Worm (Caenorhabditis elegans) whole organism, L4 larva: ENCODE data around the gene taf-8.
A peak's percentile ranks its signal among the peaks of the same experiment; 100 is the strongest.

Experiments used
- D1046.2 ChIP-seq: fragments of 200-800 bp; sonication (Bioruptor generic); IDR thresholded peaks from 2 replicates; pipeline ENCODE4 v1.3.6; 2022; ENCODE audit warnings: missing genetic modification characterization, missing compliant biosample characterization
- F26F4.8 ChIP-seq: fragments of 200-800 bp; sonication (Bioruptor generic); conservative IDR thresholded peaks from 2 replicates; pipeline ENCODE4 v1.3.6; 2022; ENCODE audit warnings: missing genetic modification characterization, missing compliant biosample characterization
- F37D6.2 ChIP-seq: sonication (generic microtip); optimal IDR thresholded peaks from 2 replicates; lab custom pipeline; 2016; ENCODE audit warnings: mild to moderate bottlenecking, missing genetic modification characterization, missing compliant biosample characterization
- F44E2.7 ChIP-seq: fragments of 200-800 bp; sonication (Bioruptor generic); IDR thresholded peaks from 2 replicates; pipeline ENCODE4 v2.1.2; 2022; ENCODE audit warnings: missing genetic modification characterization, missing compliant biosample characterization
- T20F7.1 ChIP-seq: fragments of 200-800 bp; sonication (Bioruptor generic); optimal IDR thresholded peaks from 2 replicates; lab custom pipeline; 2018; ENCODE audit warnings: mild to moderate bottlenecking, missing genetic modification characterization, missing compliant biosample characterization
- T26A8.4 ChIP-seq: fragments of 200-800 bp; sonication (Bioruptor generic); IDR thresholded peaks from 2 replicates; pipeline ENCODE4 v1.3.6; 2022; ENCODE audit warnings: missing genetic modification characterization, missing compliant biosample characterization
- ZK546.5 ChIP-seq, 2 experiments: sonication (generic microtip); optimal IDR thresholded peaks; 2 replicates each; lab custom pipeline; 2017; ENCODE audit warnings: missing biosample characterization in 2 of 2, missing genetic modification characterization in 2 of 2
- ama-1 ChIP-seq: fragments of 150-350 bp; optimal IDR thresholded peaks from 2 replicates; lab custom pipeline; 2014; ENCODE audit warnings: inconsistent platforms, mixed read lengths
- arid-1 ChIP-seq: fragments of 200-800 bp; sonication (Bioruptor generic); conservative IDR thresholded peaks from 2 replicates; pipeline ENCODE4 v1.3.6; 2022; ENCODE audit warnings: missing genetic modification reagents, missing genetic modification characterization, missing compliant biosample characterization
- ceh-20 ChIP-seq: fragments of 200-800 bp; sonication (Bioruptor generic); IDR thresholded peaks from 2 replicates; pipeline ENCODE4 v1.3.6; 2022; ENCODE audit warnings: missing genetic modification reagents, missing genetic modification characterization, missing compliant biosample characterization
- ceh-44 ChIP-seq: fragments of 200-800 bp; sonication (Bioruptor generic); IDR thresholded peaks from 2 replicates; pipeline ENCODE4 v1.3.6; 2022; ENCODE audit warnings: missing genetic modification reagents, missing genetic modification characterization, missing compliant biosample characterization
- ctbp-1 ChIP-seq: fragments of 200-800 bp; sonication (Bioruptor generic); IDR thresholded peaks from 2 replicates; pipeline ENCODE4 v1.3.6; 2022; ENCODE audit warnings: missing genetic modification reagents, missing genetic modification characterization, missing compliant biosample characterization
- daf-16 ChIP-seq, 3 experiments: sonication (generic microtip); optimal IDR thresholded peaks; 2 replicates each; lab custom pipeline; 2016 to 2017; ENCODE audit warnings: missing genetic modification characterization in 3 of 3, missing genetic modification reagents in 3 of 3, mild to moderate bottlenecking in 2 of 3, missing compliant biosample characterization in 2 of 3, missing biosample characterization in 1 of 3, moderate library complexity in 1 of 3
- daf-19 ChIP-seq: fragments of 200-800 bp; sonication (Bioruptor generic); conservative IDR thresholded peaks from 2 replicates; pipeline ENCODE4 v1.3.6; 2022; ENCODE audit warnings: missing genetic modification characterization, missing compliant biosample characterization
- dmd-6 ChIP-seq: fragments of 200-800 bp; sonication (Bioruptor generic); IDR thresholded peaks from 2 replicates; pipeline ENCODE4 v1.3.6; 2022; ENCODE audit warnings: missing genetic modification reagents, missing genetic modification characterization, missing compliant biosample characterization
- dmd-8 ChIP-seq: fragments of 200-800 bp; sonication (Bioruptor generic); IDR thresholded peaks from 2 replicates; pipeline ENCODE4 v1.3.6; 2022; ENCODE audit warnings: missing genetic modification characterization, missing compliant biosample characterization
- dve-1 ChIP-seq: sonication (generic microtip); optimal IDR thresholded peaks from 2 replicates; lab custom pipeline; 2017; ENCODE audit warnings: antibody characterized with exemption, mild to moderate bottlenecking, missing genetic modification characterization, missing compliant biosample characterization; ENCODE audit not compliant: insufficient read depth
- fkh-10 ChIP-seq: fragments of 150-350 bp; optimal IDR thresholded peaks from 2 replicates; lab custom pipeline; 2014; ENCODE audit warnings: missing biosample characterization, missing genetic modification reagents, missing genetic modification characterization
- fos-1 ChIP-seq: fragments of 150-350 bp; optimal IDR thresholded peaks from 2 replicates; lab custom pipeline; 2014; ENCODE audit warnings: missing biosample characterization, missing genetic modification characterization
- hif-1 ChIP-seq, 2 experiments: sonication (generic microtip); optimal IDR thresholded peaks; 2 replicates each; lab custom pipeline; 2016 to 2017; ENCODE audit warnings: missing compliant biosample characterization in 2 of 2, missing genetic modification characterization in 2 of 2, missing genetic modification reagents in 2 of 2, missing genotype in 2 of 2, mild to moderate bottlenecking in 1 of 2
- hlh-11 ChIP-seq: fragments of 200-800 bp; sonication (Bioruptor generic); optimal IDR thresholded peaks from 2 replicates; lab custom pipeline; 2018; ENCODE audit warnings: mild to moderate bottlenecking, missing genetic modification characterization, missing compliant biosample characterization
- hmg-1.1 ChIP-seq: fragments of 200-800 bp; sonication (Bioruptor generic); IDR thresholded peaks from 2 replicates; pipeline ENCODE4 v1.3.6; 2022; ENCODE audit warnings: missing genetic modification reagents, missing genetic modification characterization, missing compliant biosample characterization
- lim-7 ChIP-seq: fragments of 200-800 bp; sonication (Bioruptor generic); IDR thresholded peaks from 2 replicates; pipeline ENCODE4 v1.3.6; 2022; ENCODE audit warnings: missing genetic modification characterization, missing compliant biosample characterization
- lin-1 ChIP-seq: fragments of 200-800 bp; sonication (Bioruptor generic); IDR thresholded peaks from 2 replicates; pipeline ENCODE4 v1.3.6; 2022; ENCODE audit warnings: missing genetic modification reagents, missing genetic modification characterization, missing compliant biosample characterization
- lin-13 ChIP-seq: fragments of 150-350 bp; optimal IDR thresholded peaks from 2 replicates; lab custom pipeline; 2014; ENCODE audit warnings: missing biosample characterization, missing genetic modification reagents, missing genetic modification characterization
- lin-29 ChIP-seq: fragments of 200-800 bp; sonication (Bioruptor generic); IDR thresholded peaks from 2 replicates; pipeline ENCODE4 v1.3.6; 2022; ENCODE audit warnings: missing genetic modification reagents, missing genetic modification characterization, missing compliant biosample characterization
- lir-3 ChIP-seq: sonication (generic microtip); optimal IDR thresholded peaks from 2 replicates; lab custom pipeline; 2016; ENCODE audit warnings: mild to moderate bottlenecking, missing genetic modification characterization, missing compliant biosample characterization
- lsy-2 ChIP-seq, 2 experiments: fragments of 150-350 bp in 1 of 2; sonication (generic microtip) in 1 of 2; optimal IDR thresholded peaks; 2 replicates each; lab custom pipeline; 2014 to 2017; ENCODE audit warnings: missing biosample characterization in 2 of 2, missing genetic modification characterization in 2 of 2
- madf-9 ChIP-seq: fragments of 200-800 bp; sonication (Bioruptor generic); conservative IDR thresholded peaks from 2 replicates; pipeline ENCODE4 v1.3.6; 2022; ENCODE audit warnings: missing genetic modification reagents, missing genetic modification characterization, missing compliant biosample characterization
- mes-2 ChIP-seq: sonication (generic microtip); optimal IDR thresholded peaks from 2 replicates; lab custom pipeline; 2016; ENCODE audit warnings: missing genotype, mild to moderate bottlenecking, missing genetic modification characterization, missing compliant biosample characterization; ENCODE audit not compliant: poor library complexity, severe bottlenecking
- nhr-102 ChIP-seq: sonication (generic microtip); optimal IDR thresholded peaks from 2 replicates; lab custom pipeline; 2016; ENCODE audit warnings: mild to moderate bottlenecking, missing genetic modification characterization, moderate library complexity, missing compliant biosample characterization
- nhr-11 ChIP-seq: fragments of 150-350 bp; optimal IDR thresholded peaks from 2 replicates; lab custom pipeline; 2014; ENCODE audit warnings: missing biosample characterization, missing genetic modification characterization
- nhr-28 ChIP-seq: fragments of 150-350 bp; optimal IDR thresholded peaks from 2 replicates; lab custom pipeline; 2014; ENCODE audit warnings: missing biosample characterization, missing genetic modification characterization
- nhr-48 ChIP-seq: sonication (generic microtip); optimal IDR thresholded peaks from 2 replicates; lab custom pipeline; 2016; ENCODE audit warnings: mild to moderate bottlenecking, missing genetic modification characterization, missing compliant biosample characterization
- php-3 ChIP-seq: fragments of 200-800 bp; sonication (Bioruptor generic); IDR thresholded peaks from 2 replicates; pipeline ENCODE4 v1.3.6; 2022; ENCODE audit warnings: missing genetic modification reagents, missing genetic modification characterization, missing compliant biosample characterization
- pqm-1 ChIP-seq: sonication (generic microtip); optimal IDR thresholded peaks from 2 replicates; lab custom pipeline; 2017; ENCODE audit warnings: missing biosample characterization, missing genetic modification characterization
- snpc-1.2 ChIP-seq: fragments of 200-800 bp; sonication (Bioruptor generic); IDR thresholded peaks from 2 replicates; pipeline ENCODE4 v1.3.6; 2022; ENCODE audit warnings: missing genetic modification reagents, missing genetic modification characterization, missing compliant biosample characterization
- spr-1 ChIP-seq: sonication (generic microtip); optimal IDR thresholded peaks from 2 replicates; lab custom pipeline; 2016; ENCODE audit warnings: mild to moderate bottlenecking, missing genetic modification characterization, missing compliant biosample characterization
- spr-3 ChIP-seq: fragments of 200-800 bp; sonication (Bioruptor generic); optimal IDR thresholded peaks from 2 replicates; lab custom pipeline; 2018; ENCODE audit warnings: mild to moderate bottlenecking, missing genetic modification characterization, missing compliant biosample characterization
- tag-97 ChIP-seq: fragments of 200-800 bp; sonication (Bioruptor generic); IDR thresholded peaks from 2 replicates; pipeline ENCODE4 v1.3.6; 2022; ENCODE audit warnings: missing genetic modification characterization, missing compliant biosample characterization
- unc-39 ChIP-seq: sonication (generic microtip); optimal IDR thresholded peaks from 2 replicates; lab custom pipeline; 2017; ENCODE audit warnings: missing biosample characterization, missing genetic modification characterization
- unc-62 ChIP-seq, 3 experiments: fragments of 150-350 bp in 1 of 3; sonication (generic microtip); optimal IDR thresholded peaks in 2 of 3; peaks in 1 of 3; 1 replicate in 1 of 3; 2 replicates in 2 of 3; lab custom pipeline; 2014 to 2017; ENCODE audit warnings: missing biosample characterization in 3 of 3, missing genetic modification characterization in 3 of 3, missing genetic modification reagents in 3 of 3, missing genotype in 1 of 3
- zfp-2 ChIP-seq: sonication (generic microtip); optimal IDR thresholded peaks from 2 replicates; lab custom pipeline; 2016; ENCODE audit warnings: mild to moderate bottlenecking, missing genetic modification characterization, missing compliant biosample characterization
- zfp-3 ChIP-seq: fragments of 200-800 bp; sonication (Bioruptor generic); conservative IDR thresholded peaks from 2 replicates; pipeline ENCODE4 v1.3.6; 2022; ENCODE audit warnings: missing genetic modification reagents, missing genetic modification characterization, missing compliant biosample characterization
- zip-2 ChIP-seq: fragments of 150-350 bp; optimal IDR thresholded peaks from 2 replicates; lab custom pipeline; 2014; ENCODE audit warnings: missing biosample characterization, missing genetic modification characterization
- ztf-7 ChIP-seq: fragments of 150-350 bp; optimal IDR thresholded peaks from 2 replicates; lab custom pipeline; 2014; ENCODE audit warnings: missing biosample characterization, missing genetic modification characterization

taf-8 gene

ce11 chrII:9619995-9620535, 49.1 kb upstream of the taf-8 start (continued):
- TF ChIP-seq madf-9 (GFP tag; lab: Robert Waterston, UW) (no peak), lir-3 (tag; lab: Kevin White, UChicago) (no peak), zfp-2 (no peak), ceh-44 (no peak), unc-62 (GFP tag; optimal IDR thresholded peaks at IDR 0.05 in 1 of 2; lab: Kevin White, UChicago) (peak in 1 of 2 experiments; percentile 91), unc-62 (tag; optimal IDR thresholded peaks at IDR 0.05; lab: Kevin White, UChicago) (no peak), T20F7.1 (GFP tag; lab: Kevin White, UChicago) (no peak), nhr-11 (tag; lab: Kevin White, UChicago) (peak; percentile 24), nhr-48 (tag; lab: Kevin White, UChicago) (peak; percentile 35), dve-1 (peak; percentile 3), dmd-8 (GFP tag; lab: Robert Waterston, UW) (no peak), fkh-10 (no peak), ZK546.5 (tag; optimal IDR thresholded peaks at IDR 0.05; lab: Kevin White, UChicago) (no peak), nhr-28 (tag; lab: Kevin White, UChicago) (peak; percentile 66), spr-3 (no peak), fos-1 (no peak), unc-39 (tag; lab: Kevin White, UChicago) (no peak), hmg-1.1 (GFP tag; lab: Robert Waterston, UW) (no peak; the same call in 1 of the 2 replicates), hlh-11 (tag; lab: Kevin White, UChicago) (peak; percentile 75), hif-1 (tag; optimal IDR thresholded peaks at IDR 0.05; lab: Kevin White, UChicago) (peak in 1 of 2 experiments; percentile 0), mes-2 (tag; lab: Kevin White, UChicago) (peak; percentile 17), arid-1 (no peak), tag-97 (GFP tag; lab: Robert Waterston, UW) (no peak), pqm-1 (tag; lab: Kevin White, UChicago) (peak; percentile 41), lsy-2 (tag; optimal IDR thresholded peaks at IDR 0.05; lab: Kevin White, UChicago) (peak in 1 of 2 experiments; percentile 9), daf-19 (GFP tag; lab: Robert Waterston, UW) (no peak), zip-2 (tag; lab: Kevin White, UChicago) (peak; percentile 14)

DNA sequence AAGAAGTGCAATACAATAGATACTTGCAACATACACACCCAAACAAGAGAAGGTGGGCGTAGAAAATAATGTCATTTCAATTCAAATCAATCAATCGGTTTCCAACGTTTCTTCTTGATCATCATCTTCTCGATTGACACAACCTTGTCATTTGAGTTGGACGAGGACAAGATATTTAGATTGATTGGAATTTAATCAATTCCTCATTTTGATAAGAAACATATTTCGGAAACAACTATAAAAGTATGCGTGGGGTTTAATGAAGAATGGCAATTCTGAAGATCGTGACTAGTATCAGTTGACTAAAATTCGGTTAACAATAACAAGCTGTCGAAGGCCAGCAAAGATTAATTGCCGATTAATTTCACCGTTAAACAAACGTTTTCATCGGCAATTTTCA, 48.5 kb upstream of the taf-8 start:
- TF ChIP-seq madf-9 (GFP tag; lab: Robert Waterston, UW) (no peak), F37D6.2 (tag; lab: Kevin White, UChicago) (no peak), daf-16 (GFP tag; optimal IDR thresholded peaks at IDR 0.05; lab: Kevin White, UChicago) (no peak), daf-16 (tag; optimal IDR thresholded peaks at IDR 0.05; lab: Kevin White, UChicago) (peak; percentile 19), D1046.2 (GFP tag; lab: Robert Waterston, UW) (no peak), ceh-20 (0 out of 2 replicates have a peak, but pooled peaks have one; percentile 32), zfp-3 (GFP tag; lab: Robert Waterston, UW) (0 out of 2 replicates have a peak, but pooled peaks have one; percentile 10), lin-13 (GFP tag; lab: Kevin White, UChicago) (peak; percentile 21), ztf-7 (tag; lab: Kevin White, UChicago) (no peak), F26F4.8 (GFP tag; lab: Robert Waterston, UW) (no peak), snpc-1.2 (no peak), hmg-1.1 (GFP tag; lab: Robert Waterston, UW) (no peak), T20F7.1 (GFP tag; lab: Kevin White, UChicago) (peak; percentile 65), lin-29 (no peak), nhr-48 (tag; lab: Kevin White, UChicago) (no peak), nhr-102 (tag; lab: Kevin White, UChicago) (peak; percentile 12), lin-1 (GFP tag; lab: Robert Waterston, UW) (0 out of 2 replicates have a peak, but pooled peaks have one; percentile 10), T26A8.4 (GFP tag; lab: Robert Waterston, UW) (no peak), lim-7 (GFP tag; lab: Robert Waterston, UW) (no peak), spr-1 (tag; lab: Kevin White, UChicago) (no peak), ama-1 (lab: Kevin White, UChicago) (no peak), arid-1 (no peak), dmd-6 (GFP tag; lab: Robert Waterston, UW) (peak; percentile 89), ctbp-1 (GFP tag; lab: Robert Waterston, UW) (no peak), php-3 (GFP tag; lab: Robert Waterston, UW) (peak; percentile 76), F44E2.7 (GFP tag; lab: Robert Waterston, UW) (no peak), ceh-44 (no peak)
- TF ChIP-seq, all 104 proteins: peak for 9
